Worm (Caenorhabditis elegans) whole organism, early embryonic: Measurements from ENCODE around the gene ced-5.

Experiments used
- B0310.2 ChIP-seq: sonication (generic microtip); optimal IDR thresholded peaks from 2 replicates; lab custom pipeline; 2016; ENCODE audit warnings: mild to moderate bottlenecking, missing genetic modification characterization, missing compliant biosample characterization
- ama-1 ChIP-seq: fragments of 150-350 bp; optimal IDR thresholded peaks from 2 replicates; lab custom pipeline; 2014
- ceh-13 ChIP-seq: fragments of 200-800 bp; sonication (Bioruptor generic); optimal IDR thresholded peaks from 2 replicates; lab custom pipeline; 2018; ENCODE audit warnings: mild to moderate bottlenecking, missing genetic modification characterization, missing compliant biosample characterization
- ceh-36 ChIP-seq: sonication (generic microtip); optimal IDR thresholded peaks from 2 replicates; lab custom pipeline; 2016; ENCODE audit warnings: missing genetic modification characterization, inconsistent platforms, missing compliant biosample characterization
- ets-7 ChIP-seq: sonication (generic microtip); optimal IDR thresholded peaks from 2 replicates; lab custom pipeline; 2016; ENCODE audit warnings: missing genotype, missing genetic modification characterization, missing compliant biosample characterization
- flt-1 ChIP-seq: fragments of 200-800 bp; sonication (Bioruptor generic); IDR thresholded peaks from 2 replicates; pipeline ENCODE4 v1.3.6; 2022; ENCODE audit warnings: missing genetic modification characterization, missing compliant biosample characterization
- hnd-1 ChIP-seq: sonication (generic microtip); optimal IDR thresholded peaks from 2 replicates; lab custom pipeline; 2016; ENCODE audit warnings: missing genetic modification characterization, missing compliant biosample characterization
- pes-1 ChIP-seq: fragments of 200-800 bp; sonication (Bioruptor generic); IDR thresholded peaks from 2 replicates; pipeline ENCODE4 v1.3.6; 2022; ENCODE audit warnings: missing genetic modification reagents, missing genetic modification characterization, missing compliant biosample characterization
- scrt-1 ChIP-seq: fragments of 200-800 bp; sonication (Bioruptor generic); IDR thresholded peaks from 2 replicates; pipeline ENCODE4 v1.3.6; 2022; ENCODE audit warnings: missing genetic modification characterization, missing compliant biosample characterization
- sea-1 ChIP-seq: fragments of 200-800 bp; sonication (Bioruptor generic); conservative IDR thresholded peaks from 2 replicates; pipeline ENCODE4 v1.3.6; 2022; ENCODE audit warnings: missing genetic modification characterization, missing compliant biosample characterization
- tbx-37 ChIP-seq: fragments of 200-800 bp; sonication (Bioruptor generic); conservative IDR thresholded peaks from 2 replicates; pipeline ENCODE4 v1.3.6; 2022; ENCODE audit warnings: missing genetic modification reagents, missing genetic modification characterization, missing compliant biosample characterization
- tra-4 ChIP-seq: sonication (generic microtip); optimal IDR thresholded peaks from 2 replicates; lab custom pipeline; 2017; ENCODE audit warnings: missing genetic modification characterization, missing compliant biosample characterization

- TF ChIP-seq ama-1 (lab: Kevin White, UChicago) (no peak), ceh-13 (no peak), scrt-1 (GFP tag; lab: Robert Waterston, UW) (no peak), B0310.2 (no peak), flt-1 (GFP tag; lab: Robert Waterston, UW) (no peak), tra-4 (no peak), ets-7 (no peak), sea-1 (GFP tag; lab: Robert Waterston, UW) (no peak), pes-1 (GFP tag; lab: Robert Waterston, UW) (no peak), tbx-37 (GFP tag; lab: Robert Waterston, UW) (no peak), ceh-36 (tag; lab: Kevin White, UChicago) (no peak), hnd-1 (tag; lab: Kevin White, UChicago) (no peak)
Observed at ce11 chrIV:10498401-10498800, 14.5 kb downstream of the ced-5 start.
